Fruit fly (Drosophila melanogaster): ENCODE measurements around the gene CG45073.
A peak's percentile ranks its signal among the peaks of the same experiment; 100 is the strongest.

CG45073 gene

dm6 chr3R:30124635-30125034, at the start of gene CG45073:
Gene CG45073, minus strand, starts transcription at chr3R:30124735.
- TF ChIP-seq Hnf4 (GFP tag; optimal IDR thresholded peaks at IDR 0.05), result no peak
- no peak for TF ChIP-seq GATAd (GFP tag; optimal IDR thresholded peaks at IDR 0.05)
- no peak for TF ChIP-seq usp (GFP tag; optimal IDR thresholded peaks at IDR 0.05)
- TF ChIP-seq Rel (GFP tag; optimal IDR thresholded peaks at IDR 0.05), result no peak
- no peak for TF ChIP-seq Rel (tag; optimal IDR thresholded peaks at IDR 0.05)
- TF ChIP-seq br (GFP tag; optimal IDR thresholded peaks at IDR 0.05), result no peak
- TF ChIP-seq brk (GFP tag; optimal IDR thresholded peaks at IDR 0.05), result no peak
- TF ChIP-seq foxo (GFP tag; optimal IDR thresholded peaks at IDR 0.05), result no peak
- no peak for TF ChIP-seq Abd-B (GFP tag; optimal IDR thresholded peaks at IDR 0.05)
- no peak for TF ChIP-seq N (GFP tag; optimal IDR thresholded peaks at IDR 0.05)
- TF ChIP-seq lola (GFP tag; optimal IDR thresholded peaks at IDR 0.05), result no peak
- no peak for TF ChIP-seq CrebA (GFP tag; optimal IDR thresholded peaks at IDR 0.05; ENCODE audit: borderline replicate concordance)
- no peak for TF ChIP-seq ey (GFP tag; optimal IDR thresholded peaks at IDR 0.05)

dm6 chr3R:30170671-30171667, 46.4 kb upstream of the CG45073 start, which contains the start of gene Rsod:
Gene Rsod, minus strand, starts transcription at chr3R:30171207.
- TF ChIP-seq h (GFP tag; optimal IDR thresholded peaks at IDR 0.05) (peak; percentile 80), br (GFP tag; optimal IDR thresholded peaks at IDR 0.05) (peak; percentile 70), CG9705 (GFP tag; optimal IDR thresholded peaks at IDR 0.05) (no peak), sage (GFP tag; optimal IDR thresholded peaks at IDR 0.05) (peak; percentile 59), dmrt93B (GFP tag; optimal IDR thresholded peaks at IDR 0.05) (peak; percentile 53), rgr (GFP tag; optimal IDR thresholded peaks at IDR 0.05) (peak; percentile 86), OdsH (GFP tag; optimal IDR thresholded peaks at IDR 0.05) (peak; percentile 82), Dif (GFP tag; optimal IDR thresholded peaks at IDR 0.05; ENCODE audit: partially characterized antibody) (peak; percentile 43), psq (GFP tag; optimal IDR thresholded peaks at IDR 0.05) (peak; percentile 91), sv (GFP tag; optimal IDR thresholded peaks at IDR 0.05) (peak; percentile 27), usp (GFP tag; optimal IDR thresholded peaks at IDR 0.05) (no peak), HLH106 (tag; optimal IDR thresholded peaks at IDR 0.05) (peak; percentile 86), ey (GFP tag; optimal IDR thresholded peaks at IDR 0.05) (peak; percentile 82), dl (GFP tag; optimal IDR thresholded peaks at IDR 0.05; ENCODE audit: insufficient read depth in 1 of 2, partially characterized antibody in 2 of 2) (no peak), fru (GFP tag; optimal IDR thresholded peaks at IDR 0.05) (peak; percentile 80), woc (GFP tag; optimal IDR thresholded peaks at IDR 0.05) (peak; percentile 73), Mio (GFP tag; optimal IDR thresholded peaks at IDR 0.05) (no peak), dsf (GFP tag; optimal IDR thresholded peaks at IDR 0.05; ENCODE audit: borderline replicate concordance) (peak; percentile 4), Hr78 (GFP tag; optimal IDR thresholded peaks at IDR 0.05) (no peak), Jra (GFP tag; optimal IDR thresholded peaks at IDR 0.05) (peak; percentile 13), Rel (GFP tag; optimal IDR thresholded peaks at IDR 0.05) (peak; percentile 43), Rel (tag; optimal IDR thresholded peaks at IDR 0.05) (no peak), CG32264 (GFP tag; optimal IDR thresholded peaks at IDR 0.05) (peak; percentile 62), Hnf4 (GFP tag; optimal IDR thresholded peaks at IDR 0.05) (peak; percentile 75), Vsx2 (GFP tag; optimal IDR thresholded peaks at IDR 0.05; ENCODE audit: partially characterized antibody) (peak; percentile 40), N (GFP tag; optimal IDR thresholded peaks at IDR 0.05) (no peak), Hr83 (GFP tag; optimal IDR thresholded peaks at IDR 0.05; ENCODE audit: poor library complexity, severe bottlenecking) (peak; percentile 32), foxo (GFP tag; optimal IDR thresholded peaks at IDR 0.05) (peak in 1 of 2 experiments; percentile 89), Sp1 (GFP tag; optimal IDR thresholded peaks at IDR 0.05) (peak; percentile 61)

- TF ChIP-seq usp (GFP tag; optimal IDR thresholded peaks at IDR 0.05) (no peak), h (GFP tag; optimal IDR thresholded peaks at IDR 0.05) (no peak), CrebA (GFP tag; optimal IDR thresholded peaks at IDR 0.05; ENCODE audit: borderline replicate concordance) (no peak), jim (GFP tag; optimal IDR thresholded peaks at IDR 0.05) (no peak), HLH106 (tag; optimal IDR thresholded peaks at IDR 0.05) (no peak), foxo (GFP tag; optimal IDR thresholded peaks at IDR 0.05) (no peak)
Observed at dm6 chr3R:30166159-30166784, 41.7 kb upstream of the CG45073 start, which contains the start of gene VhaAC45RP. Gene VhaAC45RP, minus strand, starts transcription at chr3R:30166419.
